Fruit fly (Drosophila melanogaster) whole organism, prepupa: Measurements from ENCODE around the gene Arfrp1.
A peak's percentile ranks its signal among the peaks of the same experiment; 100 is the strongest.

ENCODE experiments used
- CG10669 ChIP-seq: fragments of 200-800 bp; sonication (Bioruptor generic); optimal IDR thresholded peaks from 3 replicates; lab custom pipeline; 2018; ENCODE audit warnings: missing biosample characterization, mild to moderate bottlenecking, missing genetic modification characterization, moderate library complexity
- CG11902 ChIP-seq: fragments of 200-800 bp; sonication (Bioruptor generic); optimal IDR thresholded peaks from 3 replicates; lab custom pipeline; 2016; ENCODE audit warnings: missing biosample characterization, missing genetic modification characterization
- CG15336 ChIP-seq: fragments of 200-800 bp; sonication (Bioruptor generic); IDR thresholded peaks from 2 replicates; pipeline ENCODE4 v1.3.6; 2022; ENCODE audit warnings: missing biosample characterization, missing genetic modification characterization
- CG31627 ChIP-seq: fragments of 200-800 bp; sonication (Bioruptor generic); optimal IDR thresholded peaks from 3 replicates; lab custom pipeline; 2016; ENCODE audit warnings: missing biosample characterization, missing genetic modification characterization
- CG32006 ChIP-seq: fragments of 200-800 bp; sonication (Bioruptor generic); optimal IDR thresholded peaks from 3 replicates; lab custom pipeline; 2017; ENCODE audit warnings: missing biosample characterization, mild to moderate bottlenecking, missing genetic modification characterization
- CG34406 ChIP-seq: fragments of 200-800 bp; sonication (Bioruptor generic); optimal IDR thresholded peaks from 3 replicates; lab custom pipeline; 2016; ENCODE audit warnings: missing biosample characterization, missing genetic modification characterization
- CG3919 ChIP-seq: fragments of 200-800 bp; sonication (Bioruptor generic); optimal IDR thresholded peaks from 3 replicates; lab custom pipeline; 2016; ENCODE audit warnings: missing biosample characterization, missing genetic modification characterization
- CG4318 ChIP-seq: fragments of 200-800 bp; sonication (Bioruptor generic); optimal IDR thresholded peaks from 3 replicates; lab custom pipeline; 2017; ENCODE audit warnings: missing biosample characterization, mild to moderate bottlenecking, missing genetic modification characterization
- CG6163 ChIP-seq: fragments of 200-800 bp; sonication (Bioruptor generic); IDR thresholded peaks from 3 replicates; pipeline ENCODE4 v1.3.6; 2022; ENCODE audit warnings: missing biosample characterization, missing genetic modification characterization
- CG6276 ChIP-seq: fragments of 200-800 bp; sonication (Bioruptor generic); optimal IDR thresholded peaks from 2 replicates; lab custom pipeline; 2017; ENCODE audit warnings: missing biosample characterization, mild to moderate bottlenecking, missing genetic modification characterization
- CG6792 ChIP-seq: fragments of 200-800 bp; sonication (Bioruptor generic); optimal IDR thresholded peaks from 3 replicates; lab custom pipeline; 2016; ENCODE audit warnings: missing biosample characterization, missing genetic modification characterization
- CG6808 ChIP-seq: fragments of 200-800 bp; sonication (Bioruptor generic); optimal IDR thresholded peaks from 3 replicates; lab custom pipeline; 2017; ENCODE audit warnings: missing biosample characterization, missing genetic modification characterization, mild to moderate bottlenecking, moderate library complexity, missing genetic modification reagents
- CG6854 ChIP-seq: fragments of 200-800 bp; sonication (Bioruptor generic); optimal IDR thresholded peaks from 2 replicates; lab custom pipeline; 2017; ENCODE audit warnings: missing biosample characterization, mild to moderate bottlenecking, missing genetic modification characterization
- CG7368 ChIP-seq: fragments of 200-800 bp; sonication (Bioruptor generic); optimal IDR thresholded peaks from 3 replicates; lab custom pipeline; 2016; ENCODE audit warnings: missing biosample characterization, missing genetic modification characterization
- CG8119 ChIP-seq: fragments of 200-800 bp; sonication (Bioruptor generic); IDR thresholded peaks from 3 replicates; pipeline ENCODE4 v1.3.6; 2022; ENCODE audit warnings: missing biosample characterization, missing genetic modification characterization
- CG8319 ChIP-seq: fragments of 200-800 bp; sonication (Bioruptor generic); optimal IDR thresholded peaks from 3 replicates; lab custom pipeline; 2016; ENCODE audit warnings: missing biosample characterization, missing genetic modification characterization
- CG8632 ChIP-seq: fragments of 200-800 bp; sonication (Bioruptor generic); optimal IDR thresholded peaks from 3 replicates; lab custom pipeline; 2016; ENCODE audit warnings: missing biosample characterization, missing genetic modification characterization
- CG9139 ChIP-seq: fragments of 200-800 bp; sonication (Bioruptor generic); optimal IDR thresholded peaks from 3 replicates; lab custom pipeline; 2017; ENCODE audit warnings: missing biosample characterization, mild to moderate bottlenecking, missing genetic modification characterization
- Eip75B ChIP-seq: fragments of 200-800 bp; sonication (Bioruptor generic); optimal IDR thresholded peaks from 3 replicates; lab custom pipeline; 2016; ENCODE audit warnings: missing biosample characterization, missing genetic modification characterization
- Eip78C ChIP-seq: fragments of 200-800 bp; sonication (Bioruptor generic); peaks from one replicate; lab custom pipeline; 2016; ENCODE audit warnings: missing biosample characterization, missing genetic modification characterization
- Eip93F ChIP-seq: fragments of 200-800 bp; sonication (Bioruptor generic); optimal IDR thresholded peaks from 2 replicates; lab custom pipeline; 2016; ENCODE audit warnings: missing biosample characterization, mild to moderate bottlenecking, missing genetic modification characterization
- Ets21C ChIP-seq: fragments of 200-800 bp; sonication (Bioruptor generic); optimal IDR thresholded peaks from 3 replicates; lab custom pipeline; 2016; ENCODE audit warnings: missing biosample characterization, missing genetic modification characterization
- Hr38 ChIP-seq: sonication (Bioruptor generic); optimal IDR thresholded peaks from 2 replicates; lab custom pipeline; 2016; ENCODE audit warnings: missing biosample characterization, missing genetic modification characterization
- Hr39 ChIP-seq: fragments of 200-800 bp; sonication (Bioruptor generic); optimal IDR thresholded peaks from 2 replicates; lab custom pipeline; 2016; ENCODE audit warnings: missing biosample characterization, missing genetic modification characterization
- Hr4 ChIP-seq: fragments of 200-800 bp; sonication (Bioruptor generic); optimal IDR thresholded peaks from 3 replicates; lab custom pipeline; 2016; ENCODE audit warnings: missing biosample characterization, missing genetic modification characterization
- Lpt ChIP-seq: fragments of 200-800 bp; sonication (Bioruptor generic); optimal IDR thresholded peaks from 3 replicates; lab custom pipeline; 2016; ENCODE audit warnings: missing biosample characterization, missing genetic modification characterization
- OdsH ChIP-seq: fragments of 200-800 bp; sonication (Bioruptor generic); optimal IDR thresholded peaks from 3 replicates; lab custom pipeline; 2016; ENCODE audit warnings: missing biosample characterization, missing genetic modification characterization
- Smox ChIP-seq: fragments of 200-800 bp; sonication (Bioruptor generic); optimal IDR thresholded peaks from 3 replicates; lab custom pipeline; 2016; ENCODE audit warnings: missing biosample characterization, missing genetic modification characterization
- Sox102F ChIP-seq: fragments of 200-800 bp; sonication (Bioruptor generic); optimal IDR thresholded peaks from 2 replicates; lab custom pipeline; 2016; ENCODE audit warnings: missing biosample characterization, mild to moderate bottlenecking, missing genetic modification characterization
- Sox14 ChIP-seq: fragments of 200-800 bp; sonication (Bioruptor generic); optimal IDR thresholded peaks from 3 replicates; lab custom pipeline; 2016; ENCODE audit warnings: missing biosample characterization, missing genetic modification characterization
- Sox15 ChIP-seq: fragments of 200-800 bp; sonication (Bioruptor generic); optimal IDR thresholded peaks from 3 replicates; lab custom pipeline; 2016; ENCODE audit warnings: missing biosample characterization, missing genetic modification characterization
- achi ChIP-seq: fragments of 200-800 bp; sonication (Bioruptor generic); optimal IDR thresholded peaks from 3 replicates; lab custom pipeline; 2016; ENCODE audit warnings: missing biosample characterization, missing genetic modification characterization
- acj6 ChIP-seq: fragments of 200-800 bp; sonication (Bioruptor generic); optimal IDR thresholded peaks from 3 replicates; lab custom pipeline; 2016; ENCODE audit warnings: missing biosample characterization, missing genetic modification characterization
- cyc ChIP-seq: fragments of 200-800 bp; sonication (Bioruptor generic); optimal IDR thresholded peaks from 3 replicates; lab custom pipeline; 2016; ENCODE audit warnings: missing biosample characterization, missing genetic modification characterization
- dac ChIP-seq: fragments of 200-800 bp; sonication (Bioruptor generic); optimal IDR thresholded peaks from 2 replicates; lab custom pipeline; 2017; ENCODE audit warnings: missing biosample characterization, mild to moderate bottlenecking, missing genetic modification characterization
- eg ChIP-seq: fragments of 200-800 bp; sonication (Bioruptor generic); IDR thresholded peaks from 3 replicates; pipeline ENCODE4 v1.3.6; 2022; ENCODE audit warnings: missing biosample characterization, missing genetic modification characterization
- fd59A ChIP-seq: fragments of 200-800 bp; sonication (Bioruptor generic); optimal IDR thresholded peaks from 2 replicates; lab custom pipeline; 2017; ENCODE audit warnings: missing biosample characterization, mild to moderate bottlenecking, missing genetic modification characterization, missing genetic modification reagents
- fkh ChIP-seq: fragments of 200-800 bp; sonication (Bioruptor generic); optimal IDR thresholded peaks from 3 replicates; lab custom pipeline; 2017; ENCODE audit warnings: missing biosample characterization, mild to moderate bottlenecking, missing genetic modification characterization, moderate library complexity
- lz ChIP-seq: fragments of 200-800 bp; sonication (Bioruptor generic); optimal IDR thresholded peaks from 3 replicates; lab custom pipeline; 2016; ENCODE audit warnings: missing biosample characterization, missing genetic modification characterization
- net ChIP-seq: fragments of 200-800 bp; sonication (Bioruptor generic); optimal IDR thresholded peaks from 3 replicates; lab custom pipeline; 2016; ENCODE audit warnings: missing biosample characterization, missing genetic modification characterization
- pdm3 ChIP-seq: fragments of 200-800 bp; sonication (Bioruptor generic); optimal IDR thresholded peaks from 3 replicates; lab custom pipeline; 2016; ENCODE audit warnings: missing biosample characterization, missing genetic modification characterization
- salr ChIP-seq, 2 experiments: fragments of 200-800 bp; sonication (Bioruptor generic); optimal IDR thresholded peaks; 3 replicates each; lab custom pipeline; 2016 to 2018; ENCODE audit warnings: missing biosample characterization in 2 of 2, missing genetic modification characterization in 2 of 2, mild to moderate bottlenecking in 1 of 2
- ss ChIP-seq, 2 experiments: fragments of 200-800 bp; sonication (Bioruptor generic); optimal IDR thresholded peaks; 2 replicates in 1 of 2; 3 replicates in 1 of 2; lab custom pipeline; 2017 to 2018; ENCODE audit warnings: mild to moderate bottlenecking in 2 of 2, missing biosample characterization in 2 of 2, missing genetic modification characterization in 2 of 2, moderate library complexity in 1 of 2
- svp ChIP-seq: fragments of 200-800 bp; sonication (Bioruptor generic); peaks from one replicate; lab custom pipeline; 2016; ENCODE audit warnings: missing biosample characterization, missing genetic modification characterization
- vri ChIP-seq: fragments of 200-800 bp; sonication (Bioruptor generic); optimal IDR thresholded peaks from 3 replicates; lab custom pipeline; 2016; ENCODE audit warnings: missing biosample characterization, mild to moderate bottlenecking, missing genetic modification characterization

Arfrp1 gene

dm6 chrX:9062665-9063064 is 44.2 kb upstream of the Arfrp1 start (continued):
- peak; percentile 79 for TF ChIP-seq CG6163 (GFP tag; lab: Robert Waterston, UW)
- no peak for TF ChIP-seq CG9139
- TF ChIP-seq Lpt, result no peak
- TF ChIP-seq dac (GFP tag; lab: Kevin White, UChicago), result no peak
- TF ChIP-seq ss (GFP tag; optimal IDR thresholded peaks at IDR 0.05; lab: Kevin White, UChicago), result peak; percentile 41 to 58
- TF ChIP-seq CG8119 (GFP tag; lab: Robert Waterston, UW), result peak; percentile 76
- TF ChIP-seq CG6792 (GFP tag; lab: Kevin White, UChicago), result peak; percentile 51
- no peak for TF ChIP-seq Eip93F (GFP tag; lab: Kevin White, UChicago)
- TF ChIP-seq lz, result peak; percentile 39
- peak in 1 of 2 experiments; percentile 2 for TF ChIP-seq salr (GFP tag; optimal IDR thresholded peaks at IDR 0.05; lab: Kevin White, UChicago)
- no peak for TF ChIP-seq CG8319
- peak; percentile 36 for TF ChIP-seq Sox15
- TF ChIP-seq acj6 (GFP tag; lab: Kevin White, UChicago), result peak; percentile 59
- no peak for TF ChIP-seq CG7368 (GFP tag; lab: Kevin White, UChicago)
- peak; percentile 59 for TF ChIP-seq CG32006 (GFP tag; lab: Kevin White, UChicago)

- TF ChIP-seq eg (GFP tag; lab: Robert Waterston, UW), result peak; percentile 55; the same call in 1 of the 3 replicates
- TF ChIP-seq svp, result no peak
- no peak for TF ChIP-seq CG6808
- TF ChIP-seq CG8119 (GFP tag; lab: Robert Waterston, UW), result peak; percentile 62
- TF ChIP-seq CG34406, result peak; percentile 13
- no peak for TF ChIP-seq Sox14 (GFP tag; lab: Kevin White, UChicago)
- TF ChIP-seq Hr4 (GFP tag; lab: Kevin White, UChicago), result peak; percentile 4
- TF ChIP-seq Sox15, result no peak
- peak; percentile 37 for TF ChIP-seq CG32006 (GFP tag; lab: Kevin White, UChicago)
These were observed 43.4 kb upstream of the Arfrp1 start for dm6 chrX:9063425-9063824.

- no peak for TF ChIP-seq CG10669 (GFP tag; lab: Kevin White, UChicago)
- TF ChIP-seq CG11902 (GFP tag; lab: Kevin White, UChicago), result no peak
- no peak for TF ChIP-seq vri (GFP tag; lab: Kevin White, UChicago)
- TF ChIP-seq Eip75B (GFP tag; lab: Kevin White, UChicago), result no peak
- TF ChIP-seq Hr39 (GFP tag; lab: Kevin White, UChicago), result no peak
- TF ChIP-seq cyc (GFP tag; lab: Kevin White, UChicago), result no peak
- no peak for TF ChIP-seq Ets21C (GFP tag; lab: Kevin White, UChicago)
- no peak for TF ChIP-seq pdm3 (GFP tag; lab: Kevin White, UChicago)
- TF ChIP-seq OdsH (GFP tag; lab: Kevin White, UChicago), result no peak
- TF ChIP-seq dac (GFP tag; lab: Kevin White, UChicago), result no peak
- TF ChIP-seq Sox102F, result no peak
- no peak for TF ChIP-seq CG6854 (GFP tag; lab: Kevin White, UChicago)
- TF ChIP-seq Hr38 (GFP tag; lab: Kevin White, UChicago), result no peak
- no peak for TF ChIP-seq CG8319
- TF ChIP-seq CG6792 (GFP tag; lab: Kevin White, UChicago), result no peak
These were observed 42.8 kb upstream of the Arfrp1 start for dm6 chrX:9064029-9064428.

dm6 chrX:9066802-9067489 is 39.9 kb upstream of the Arfrp1 start:
- TF ChIP-seq fkh (GFP tag; lab: Kevin White, UChicago), result no peak
- peak; percentile 83 for TF ChIP-seq achi
- TF ChIP-seq CG31627, result peak; percentile 66
- TF ChIP-seq CG6808, result peak; percentile 75
- peak; percentile 77 for TF ChIP-seq CG6276 (GFP tag; lab: Kevin White, UChicago)
- peak; percentile 84 for TF ChIP-seq net (GFP tag; lab: Kevin White, UChicago)
- peak; percentile 85 for TF ChIP-seq eg (GFP tag; lab: Robert Waterston, UW)
- TF ChIP-seq OdsH (GFP tag; lab: Kevin White, UChicago), result peak; percentile 85
- peak; percentile 72 for TF ChIP-seq Eip75B (GFP tag; lab: Kevin White, UChicago)
- peak; percentile 62 for TF ChIP-seq CG4318 (GFP tag; lab: Kevin White, UChicago)
- TF ChIP-seq fd59A (GFP tag; lab: Kevin White, UChicago), result peak; percentile 69
- TF ChIP-seq Eip78C (GFP tag; lab: Kevin White, UChicago), result peak; percentile 97
- TF ChIP-seq CG8632 (GFP tag; lab: Kevin White, UChicago), result peak; percentile 89
- peak; percentile 84 for TF ChIP-seq CG15336 (GFP tag; lab: Robert Waterston, UW)
- TF ChIP-seq Hr39 (GFP tag; lab: Kevin White, UChicago), result peak; percentile 60
- peak; percentile 78 for TF ChIP-seq Smox
- peak; percentile 85 for TF ChIP-seq CG34406
- peak; percentile 85 for TF ChIP-seq CG6792 (GFP tag; lab: Kevin White, UChicago)
- TF ChIP-seq lz, result peak; percentile 74
- peak; percentile 88 for TF ChIP-seq CG3919 (GFP tag; lab: Kevin White, UChicago)
- TF ChIP-seq Sox15, result peak; percentile 73
